Fruit fly (Drosophila melanogaster) whole organism, embryonic: Measurements from ENCODE around the gene Myo28B1.
A peak's percentile ranks its signal among the peaks of the same experiment; 100 is the strongest.

Experiments used
- Aef1 ChIP-seq: fragments of 200-800 bp; sonication (Bioruptor generic); IDR thresholded peaks from 3 replicates; pipeline ENCODE4 v1.3.6; 2022; ENCODE audit warnings: missing biosample characterization, missing genetic modification characterization
- CG10147 ChIP-seq: fragments of 200-800 bp; sonication (Bioruptor generic); optimal IDR thresholded peaks from 2 replicates; lab custom pipeline; 2019; ENCODE audit warnings: missing biosample characterization, mild to moderate bottlenecking, missing genetic modification characterization, moderate library complexity
- CG10366 ChIP-seq: fragments of 200-800 bp; sonication (Bioruptor generic); IDR thresholded peaks from 2 replicates; pipeline ENCODE4 v1.3.6; 2022; ENCODE audit warnings: missing biosample characterization, missing genetic modification characterization
- CG11723 ChIP-seq: fragments of 200-800 bp; sonication (Bioruptor generic); optimal IDR thresholded peaks from 2 replicates; lab custom pipeline; 2017; ENCODE audit warnings: missing biosample characterization, mild to moderate bottlenecking, missing genetic modification characterization
- CG12744 ChIP-seq: fragments of 200-800 bp; sonication (Bioruptor generic); optimal IDR thresholded peaks from 2 replicates; lab custom pipeline; 2016; ENCODE audit warnings: missing biosample characterization, missing genetic modification characterization
- CG13424 ChIP-seq: fragments of 200-800 bp; sonication (Bioruptor generic); optimal IDR thresholded peaks from 2 replicates; lab custom pipeline; 2019; ENCODE audit warnings: missing biosample characterization, mild to moderate bottlenecking, missing genetic modification characterization, moderate library complexity
- CG13775 ChIP-seq: fragments of 200-800 bp; sonication (Bioruptor generic); optimal IDR thresholded peaks from 3 replicates; lab custom pipeline; 2017; ENCODE audit warnings: missing biosample characterization, mild to moderate bottlenecking, missing genetic modification characterization
- CG1529 ChIP-seq: fragments of 200-800 bp; sonication (Bioruptor generic); optimal IDR thresholded peaks from 3 replicates; lab custom pipeline; 2018; ENCODE audit warnings: missing biosample characterization, missing genetic modification characterization
- CG16779 ChIP-seq: fragments of 200-800 bp; sonication (Bioruptor generic); IDR thresholded peaks from 2 replicates; pipeline ENCODE4 v1.3.6; 2022; ENCODE audit warnings: missing biosample characterization, missing genetic modification characterization
- CG17829 ChIP-seq: fragments of 200-800 bp; optimal IDR thresholded peaks from 2 replicates; lab custom pipeline; 2019; ENCODE audit warnings: missing biosample characterization, mild to moderate bottlenecking, missing genetic modification characterization, moderate library complexity
- CG18599 ChIP-seq: fragments of 200-800 bp; sonication (Bioruptor generic); optimal IDR thresholded peaks from 3 replicates; lab custom pipeline; 2017; ENCODE audit warnings: missing biosample characterization, missing genetic modification characterization, mild to moderate bottlenecking, moderate library complexity, missing genetic modification reagents
- CG31441 ChIP-seq: fragments of 200-800 bp; sonication (Bioruptor generic); IDR thresholded peaks from 2 replicates; pipeline ENCODE4 v1.3.6; 2022; ENCODE audit warnings: missing biosample characterization, missing genetic modification characterization
- CG3407 ChIP-seq: fragments of 200-800 bp; sonication (Bioruptor generic); optimal IDR thresholded peaks from 2 replicates; lab custom pipeline; 2018; ENCODE audit warnings: missing biosample characterization, mild to moderate bottlenecking, missing genetic modification characterization
- CG34376 ChIP-seq: fragments of 200-800 bp; sonication (Bioruptor generic); optimal IDR thresholded peaks from 2 replicates; lab custom pipeline; 2018; ENCODE audit warnings: missing biosample characterization, mild to moderate bottlenecking, missing genetic modification characterization
- CG3838 ChIP-seq: fragments of 200-800 bp; sonication (Bioruptor generic); optimal IDR thresholded peaks from 3 replicates; lab custom pipeline; 2016; ENCODE audit warnings: missing biosample characterization, missing genetic modification characterization
- CG4282 ChIP-seq: fragments of 200-800 bp; sonication (Bioruptor generic); optimal IDR thresholded peaks from 2 replicates; lab custom pipeline; 2016; ENCODE audit warnings: missing biosample characterization, missing genetic modification characterization
- CG5180 ChIP-seq: fragments of 200-800 bp; sonication (Bioruptor generic); optimal IDR thresholded peaks from 3 replicates; lab custom pipeline; 2017; ENCODE audit warnings: missing biosample characterization, missing genetic modification characterization, mild to moderate bottlenecking, moderate library complexity, missing genetic modification reagents
- CG6683 ChIP-seq: fragments of 200-800 bp; sonication (Bioruptor generic); optimal IDR thresholded peaks from 2 replicates; lab custom pipeline; 2017; ENCODE audit warnings: missing biosample characterization, mild to moderate bottlenecking, missing genetic modification characterization, missing genetic modification reagents
- CG6765 ChIP-seq: fragments of 200-800 bp; sonication (Bioruptor generic); optimal IDR thresholded peaks from 3 replicates; lab custom pipeline; 2017; ENCODE audit warnings: missing biosample characterization, mild to moderate bottlenecking, missing genetic modification characterization
- CG6813 ChIP-seq: fragments of 200-800 bp; sonication (Bioruptor generic); optimal IDR thresholded peaks from 2 replicates; lab custom pipeline; 2017; ENCODE audit warnings: missing biosample characterization, missing genetic modification characterization, mild to moderate bottlenecking, moderate library complexity, missing genetic modification reagents
- CG7786 ChIP-seq: fragments of 200-800 bp; sonication (Bioruptor generic); optimal IDR thresholded peaks from 2 replicates; lab custom pipeline; 2016; ENCODE audit warnings: missing biosample characterization, missing genetic modification characterization
- CG7928 ChIP-seq: fragments of 200-800 bp; sonication (Bioruptor generic); optimal IDR thresholded peaks from 2 replicates; lab custom pipeline; 2017; ENCODE audit warnings: missing biosample characterization, mild to moderate bottlenecking, missing genetic modification characterization
- CG7963 ChIP-seq: fragments of 200-800 bp; sonication (Bioruptor generic); IDR thresholded peaks from 3 replicates; pipeline ENCODE4 v1.3.6; 2022; ENCODE audit warnings: missing biosample characterization, missing genetic modification characterization; ENCODE audit not compliant: partially characterized antibody
- CG8478 ChIP-seq: fragments of >200 bp; optimal IDR thresholded peaks from 2 replicates; lab custom pipeline; 2018
- CG9817 ChIP-seq: fragments of 200-800 bp; sonication (Bioruptor generic); optimal IDR thresholded peaks from 2 replicates; lab custom pipeline; 2018; ENCODE audit warnings: missing biosample characterization, mild to moderate bottlenecking, missing genetic modification characterization, moderate library complexity
- Dbx ChIP-seq: fragments of 200-800 bp; sonication (Bioruptor generic); IDR thresholded peaks from 3 replicates; pipeline ENCODE4 v1.3.6; 2022; ENCODE audit warnings: missing biosample characterization, missing genetic modification characterization
- ERR ChIP-seq: fragments of 200-800 bp; sonication (Bioruptor generic); optimal IDR thresholded peaks from 2 replicates; lab custom pipeline; 2016; ENCODE audit warnings: missing biosample characterization, missing genetic modification characterization
- Fer1 ChIP-seq: fragments of 200-800 bp; sonication (Bioruptor generic); optimal IDR thresholded peaks from 2 replicates; lab custom pipeline; 2017; ENCODE audit warnings: missing biosample characterization, mild to moderate bottlenecking, missing genetic modification characterization
- HLHmδ ChIP-seq: fragments of 200-800 bp; sonication (Bioruptor generic); optimal IDR thresholded peaks from 2 replicates; lab custom pipeline; 2018; ENCODE audit warnings: missing biosample characterization, mild to moderate bottlenecking, missing genetic modification characterization, moderate library complexity
- Med ChIP-seq: fragments of 200-800 bp; sonication (Bioruptor generic); peaks from one replicate; lab custom pipeline; 2016; ENCODE audit warnings: missing biosample characterization, missing genetic modification characterization, mild to moderate bottlenecking, inconsistent platforms, moderate library complexity
- Myb ChIP-seq: fragments of 200-800 bp; sonication (Bioruptor generic); optimal IDR thresholded peaks from 2 replicates; lab custom pipeline; 2016; ENCODE audit warnings: missing biosample characterization, missing genetic modification characterization
- Optix ChIP-seq: fragments of 200-800 bp; sonication (Bioruptor generic); IDR thresholded peaks from 3 replicates; pipeline ENCODE4 v1.3.6; 2022; ENCODE audit warnings: missing biosample characterization, missing genetic modification characterization
- Pdp1 ChIP-seq, 2 experiments: fragments of 200-800 bp; sonication (Bioruptor generic); optimal IDR thresholded peaks; 3 replicates each; lab custom pipeline; 2016; ENCODE audit warnings: missing biosample characterization in 2 of 2, missing genetic modification characterization in 2 of 2, mild to moderate bottlenecking in 1 of 2, moderate library complexity in 1 of 2
- Scr ChIP-seq: fragments of 200-800 bp; sonication (Bioruptor generic); IDR thresholded peaks from 2 replicates; pipeline ENCODE4 v1.3.6; 2022; ENCODE audit warnings: missing biosample characterization, missing genetic modification characterization; ENCODE audit not compliant: partially characterized antibody
- Sry-δ ChIP-seq: fragments of 200-800 bp; sonication (Bioruptor generic); optimal IDR thresholded peaks from 2 replicates; lab custom pipeline; 2016; ENCODE audit warnings: missing biosample characterization, missing genetic modification characterization
- abd-A ChIP-seq: fragments of 200-800 bp; sonication (Bioruptor generic); optimal IDR thresholded peaks from 3 replicates; lab custom pipeline; 2019; ENCODE audit warnings: missing biosample characterization, mild to moderate bottlenecking, missing genetic modification characterization, moderate library complexity
- ci ChIP-seq: fragments of 200-800 bp; sonication (Bioruptor generic); IDR thresholded peaks from 3 replicates; pipeline ENCODE4 v1.3.6; 2022; ENCODE audit warnings: missing biosample characterization, missing genetic modification characterization
- dpn ChIP-seq, 2 experiments: fragments of 200-800 bp; sonication (Bioruptor generic); optimal IDR thresholded peaks; 3 replicates each; lab custom pipeline; 2016; ENCODE audit warnings: missing biosample characterization in 2 of 2, missing genetic modification characterization in 2 of 2
- fd102C ChIP-seq: fragments of 200-800 bp; sonication (Bioruptor generic); optimal IDR thresholded peaks from 2 replicates; lab custom pipeline; 2018; ENCODE audit warnings: missing biosample characterization, mild to moderate bottlenecking, missing genetic modification characterization, moderate library complexity
- fd64A ChIP-seq: fragments of 200-800 bp; sonication (Bioruptor generic); optimal IDR thresholded peaks from 3 replicates; lab custom pipeline; 2018; ENCODE audit warnings: missing biosample characterization, mild to moderate bottlenecking, missing genetic modification characterization
- fd96Cb ChIP-seq: fragments of 200-800 bp; sonication (Bioruptor generic); optimal IDR thresholded peaks from 2 replicates; lab custom pipeline; 2018; ENCODE audit warnings: missing biosample characterization, mild to moderate bottlenecking, missing genetic modification characterization, moderate library complexity
- klu ChIP-seq: fragments of 200-800 bp; sonication (Bioruptor generic); IDR thresholded peaks from 2 replicates; pipeline ENCODE4 v1.3.6; 2022; ENCODE audit warnings: missing biosample characterization, missing genetic modification characterization
- nau ChIP-seq: fragments of 200-800 bp; sonication (Bioruptor generic); optimal IDR thresholded peaks from 3 replicates; lab custom pipeline; 2017; ENCODE audit warnings: missing biosample characterization, mild to moderate bottlenecking, missing genetic modification characterization, missing genetic modification reagents
- nerfin-1 ChIP-seq: fragments of 200-800 bp; sonication (Bioruptor generic); optimal IDR thresholded peaks from 3 replicates; lab custom pipeline; 2019; ENCODE audit warnings: missing biosample characterization, mild to moderate bottlenecking, missing genetic modification characterization, moderate library complexity
- psq ChIP-seq: fragments of 200-800 bp; sonication (Bioruptor generic); optimal IDR thresholded peaks from 2 replicates; lab custom pipeline; 2017; ENCODE audit warnings: missing biosample characterization, missing genetic modification characterization
- sens-2 ChIP-seq: fragments of 200-800 bp; sonication (Bioruptor generic); IDR thresholded peaks from 2 replicates; pipeline ENCODE4 v1.3.6; 2022; ENCODE audit warnings: missing biosample characterization, missing genetic modification characterization
- tna ChIP-seq: fragments of 200-800 bp; sonication (Bioruptor generic); IDR thresholded peaks from 2 replicates; pipeline ENCODE4 v1.3.6; 2022; ENCODE audit warnings: missing biosample characterization, missing genetic modification characterization; ENCODE audit not compliant: partially characterized antibody
- tup ChIP-seq: fragments of 200-800 bp; sonication (Bioruptor generic); optimal IDR thresholded peaks from 2 replicates; lab custom pipeline; 2016; ENCODE audit warnings: missing biosample characterization, mild to moderate bottlenecking, missing genetic modification characterization, moderate library complexity
- twi ChIP-seq: fragments of 200-800 bp; optimal IDR thresholded peaks from 2 replicates; lab custom pipeline; 2019; ENCODE audit warnings: missing biosample characterization, mild to moderate bottlenecking, missing genetic modification characterization, moderate library complexity
- zen ChIP-seq: fragments of 200-800 bp; sonication (Bioruptor generic); optimal IDR thresholded peaks from 3 replicates; lab custom pipeline; 2018; ENCODE audit warnings: missing biosample characterization, mild to moderate bottlenecking, missing genetic modification characterization, moderate library complexity

The Myo28B1 gene

dm6 chr2L:7641606-7642190 is 24.1 kb upstream of the Myo28B1 start (continued):
- no peak for TF ChIP-seq nau
- peak; percentile 18 to 42 for TF ChIP-seq dpn (GFP tag; optimal IDR thresholded peaks at IDR 0.05; lab: Kevin White, UChicago)
- TF ChIP-seq CG10366 (GFP tag; lab: Robert Waterston, UW) = peak; percentile 82
- peak; percentile 78 for TF ChIP-seq Med (GFP tag; lab: Kevin White, UChicago)
- peak; percentile 92 for TF ChIP-seq Myb (GFP tag; lab: Kevin White, UChicago)
- TF ChIP-seq CG13424 (tag; lab: Kevin White, UChicago) = peak; percentile 68
- TF ChIP-seq CG6765 (GFP tag; lab: Kevin White, UChicago) = no peak
- TF ChIP-seq CG34376 (GFP tag; lab: Kevin White, UChicago) = no peak
- no peak for TF ChIP-seq tup (GFP tag; lab: Kevin White, UChicago)
- TF ChIP-seq CG4282 (GFP tag; lab: Kevin White, UChicago) = peak; percentile 28
- TF ChIP-seq CG7928 (GFP tag; lab: Kevin White, UChicago) = no peak
- no peak for TF ChIP-seq abd-A (tag; lab: Kevin White, UChicago)
- TF ChIP-seq CG10147 = no peak
- TF ChIP-seq CG6813 (GFP tag; lab: Kevin White, UChicago) = no peak
- TF ChIP-seq CG8478 (lab: Kevin White, UChicago) = no peak
- TF ChIP-seq CG5180 (GFP tag; lab: Kevin White, UChicago) = no peak
- no peak for TF ChIP-seq HLHmδ (GFP tag; lab: Kevin White, UChicago)
- no peak for TF ChIP-seq fd96Cb
- TF ChIP-seq fd102C (GFP tag; lab: Kevin White, UChicago) = peak; percentile 87
- no peak for TF ChIP-seq nerfin-1 (tag; lab: Kevin White, UChicago)
- TF ChIP-seq Scr (GFP tag; lab: Robert Waterston, UW) = no peak
- peak; percentile 81 for TF ChIP-seq CG3407 (GFP tag; lab: Kevin White, UChicago)
- peak; percentile 75 for TF ChIP-seq CG1529 (GFP tag; lab: Kevin White, UChicago)
- peak; percentile 72 for TF ChIP-seq CG7786 (GFP tag; lab: Kevin White, UChicago)
- TF ChIP-seq CG12744 (GFP tag; lab: Kevin White, UChicago) = peak; percentile 60
- no peak for TF ChIP-seq CG18599 (GFP tag; lab: Kevin White, UChicago)
- TF ChIP-seq zen = no peak
- no peak for TF ChIP-seq CG6683 (GFP tag; lab: Kevin White, UChicago)
- TF ChIP-seq fd64A (GFP tag; lab: Kevin White, UChicago) = no peak
- TF ChIP-seq CG9817 (tag; lab: Kevin White, UChicago) = peak; percentile 46
- TF ChIP-seq psq = peak; percentile 12
- TF ChIP-seq ERR (GFP tag; lab: Kevin White, UChicago) = no peak
- TF ChIP-seq CG31441 (GFP tag; lab: Robert Waterston, UW) = no peak
- no peak for TF ChIP-seq CG17829 (tag; lab: Kevin White, UChicago)
- TF ChIP-seq Dbx = peak; percentile 89
- TF ChIP-seq Pdp1 (GFP tag; optimal IDR thresholded peaks at IDR 0.05; lab: Kevin White, UChicago) = peak; percentile 37 to 56
- TF ChIP-seq CG11723 (GFP tag; lab: Kevin White, UChicago) = peak; percentile 63
- peak; percentile 77 for TF ChIP-seq Aef1 (GFP tag; lab: Robert Waterston, UW)
- peak; percentile 97 for TF ChIP-seq ci
- peak; percentile 78 for TF ChIP-seq Optix (GFP tag; lab: Robert Waterston, UW)
- peak; percentile 58; the same call in 1 of the 2 replicates for TF ChIP-seq klu (GFP tag; lab: Robert Waterston, UW)
- TF ChIP-seq CG13775 (GFP tag; lab: Kevin White, UChicago) = peak; percentile 64
- no peak for TF ChIP-seq Sry-δ (GFP tag; lab: Kevin White, UChicago)
- peak; percentile 88; the same call in 1 of the 2 replicates for TF ChIP-seq sens-2 (GFP tag; lab: Robert Waterston, UW)
- no peak for TF ChIP-seq CG3838
- no peak for TF ChIP-seq twi (tag; lab: Kevin White, UChicago)
- TF ChIP-seq tna = no peak
- no peak for TF ChIP-seq CG7963 (GFP tag; lab: Robert Waterston, UW)
- TF ChIP-seq CG16779 (GFP tag; lab: Robert Waterston, UW) = peak; percentile 72
- TF ChIP-seq Fer1 (GFP tag; lab: Kevin White, UChicago) = no peak
